Fruit fly (Drosophila melanogaster): ENCODE data around the gene Hk.

Hk gene

DNA sequence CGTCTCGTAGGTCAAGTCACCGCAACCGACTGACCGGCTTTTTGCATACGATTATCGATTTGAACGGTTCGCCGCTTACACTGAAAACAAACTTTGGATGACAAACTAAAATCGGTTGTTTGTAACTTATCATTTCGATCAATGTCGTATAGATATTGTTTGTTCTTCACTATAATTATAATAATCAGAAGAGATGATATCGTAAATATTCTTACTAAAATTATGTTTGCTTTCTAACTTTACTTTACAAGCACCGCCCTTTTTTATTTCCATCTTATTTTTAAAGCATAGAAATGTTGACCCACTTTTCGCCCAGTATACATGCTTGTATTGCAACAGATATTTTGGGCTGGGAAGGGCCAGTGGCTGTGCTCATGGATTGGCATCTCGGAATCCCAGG is 30.2 kb downstream of the Hk start, which contains the start of gene CG2961 (continued):
- no peak for TF ChIP-seq CG1602 (GFP tag; optimal IDR thresholded peaks at IDR 0.05)
- TF ChIP-seq Doc2 (GFP tag; IDR thresholded peaks at IDR 0.05), result no peak
- no peak for TF ChIP-seq zf30C (GFP tag; optimal IDR thresholded peaks at IDR 0.05)
- peak; percentile 64 for TF ChIP-seq Sox102F (GFP tag; optimal IDR thresholded peaks at IDR 0.05)
- TF ChIP-seq E2f2 (GFP tag; IDR thresholded peaks at IDR 0.05), result no peak; the same call in 1 of the 2 replicates
- no peak for TF ChIP-seq pan (optimal IDR thresholded peaks at IDR 0.05)
- peak in 1 of 2 experiments; percentile 57 for TF ChIP-seq pan (GFP tag; optimal IDR thresholded peaks at IDR 0.05 in 1 of 2, IDR thresholded peaks at IDR 0.05 in 1 of 2)
- no peak for TF ChIP-seq Atf6 (GFP tag; IDR thresholded peaks at IDR 0.05)
- TF ChIP-seq HmgZ (tag; optimal IDR thresholded peaks at IDR 0.05), result no peak
- TF ChIP-seq CG17912 (GFP tag; optimal IDR thresholded peaks at IDR 0.05), result no peak
- no peak for TF ChIP-seq Spps (tag; optimal IDR thresholded peaks at IDR 0.05)
- no peak for TF ChIP-seq CG18619 (GFP tag; optimal IDR thresholded peaks at IDR 0.05)
- no peak for TF ChIP-seq repo (GFP tag; optimal IDR thresholded peaks at IDR 0.05)
- no peak for TF ChIP-seq Bteb2 (GFP tag; optimal IDR thresholded peaks at IDR 0.05)
- TF ChIP-seq fd102C (GFP tag; optimal IDR thresholded peaks at IDR 0.05), result no peak
- TF ChIP-seq fru (optimal IDR thresholded peaks at IDR 0.05), result no peak
- no peak for TF ChIP-seq unc-4 (GFP tag; IDR thresholded peaks at IDR 0.05; ENCODE audit: partially characterized antibody)
- no peak for TF ChIP-seq peb (GFP tag; IDR thresholded peaks at IDR 0.05)

DNA sequence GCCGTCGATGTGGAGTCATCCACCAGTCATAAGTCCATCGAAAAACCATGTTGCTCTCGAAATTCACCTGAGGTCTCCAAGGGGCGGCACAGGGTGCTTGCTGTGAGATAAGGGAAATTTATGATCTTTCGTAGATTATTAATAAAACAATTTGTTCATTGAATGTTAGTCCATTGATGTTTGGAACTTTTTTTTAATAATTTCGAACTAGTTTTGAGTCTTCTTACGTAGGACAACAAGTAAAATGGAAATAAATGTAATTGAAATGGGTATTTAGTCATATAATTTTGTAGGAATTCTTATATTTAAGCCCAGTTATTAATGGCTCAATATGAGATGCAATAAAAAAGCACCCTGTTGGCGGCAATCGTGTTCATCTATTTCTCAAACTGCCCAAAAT is 30.8 kb downstream of the Hk start:
- peak; percentile 57 for TF ChIP-seq tx (GFP tag; optimal IDR thresholded peaks at IDR 0.05)
- TF ChIP-seq CG17328 (GFP tag; IDR thresholded peaks at IDR 0.05), result peak; percentile 54
- no peak for TF ChIP-seq pzg (GFP tag; optimal IDR thresholded peaks at IDR 0.05)
- TF ChIP-seq Dek (tag; optimal IDR thresholded peaks at IDR 0.05), result peak; percentile 75
- TF ChIP-seq insv (GFP tag; optimal IDR thresholded peaks at IDR 0.05), result peak in 1 of 2 experiments; percentile 1
- TF ChIP-seq CoRest (tag; optimal IDR thresholded peaks at IDR 0.05), result peak; percentile 88
- TF ChIP-seq Jarid2 (GFP tag; optimal IDR thresholded peaks at IDR 0.05), result no peak
- TF ChIP-seq CG15601 (tag; optimal IDR thresholded peaks at IDR 0.05), result peak; percentile 40
- TF ChIP-seq crp (GFP tag; optimal IDR thresholded peaks at IDR 0.05), result peak in 1 of 2 experiments; percentile 22
- peak; percentile 70 for TF ChIP-seq Bteb2 (GFP tag; optimal IDR thresholded peaks at IDR 0.05)
- no peak for TF ChIP-seq prd (optimal IDR thresholded peaks at IDR 0.05)
- TF ChIP-seq prd (GFP tag; IDR thresholded peaks at IDR 0.05), result peak; percentile 53; the same call in 2 of the 3 replicates
- peak; percentile 50 for TF ChIP-seq Myb (GFP tag; optimal IDR thresholded peaks at IDR 0.05)
- peak; percentile 78 for TF ChIP-seq lmd (GFP tag; IDR thresholded peaks at IDR 0.05)
- no peak for TF ChIP-seq D (optimal IDR thresholded peaks at IDR 0.05)
- TF ChIP-seq D (GFP tag; optimal IDR thresholded peaks at IDR 0.05), result peak; percentile 69
- TF ChIP-seq mam (GFP tag; optimal IDR thresholded peaks at IDR 0.05), result peak; percentile 54
- TF ChIP-seq Usf (GFP tag; optimal IDR thresholded peaks at IDR 0.05), result peak; percentile 45
- peak; percentile 22 for TF ChIP-seq CG4617 (GFP tag; optimal IDR thresholded peaks at IDR 0.05; ENCODE audit: borderline replicate concordance)
- TF ChIP-seq grau (tag; optimal IDR thresholded peaks at IDR 0.05), result peak; percentile 87
- TF ChIP-seq al (GFP tag; IDR thresholded peaks at IDR 0.05), result peak; percentile 19; the same call in 1 of the 2 replicates
- peak; percentile 92 for TF ChIP-seq CG15269 (tag; optimal IDR thresholded peaks at IDR 0.05)
- peak; percentile 44 for TF ChIP-seq Atf-2 (GFP tag; optimal IDR thresholded peaks at IDR 0.05)
- TF ChIP-seq ind (GFP tag; optimal IDR thresholded peaks at IDR 0.05), result peak; percentile 64
- peak; percentile 43 for TF ChIP-seq CG32772 (GFP tag; IDR thresholded peaks at IDR 0.05)
- TF ChIP-seq NC2β (GFP tag; optimal IDR thresholded peaks at IDR 0.05), result peak; percentile 26
- TF ChIP-seq H15 (GFP tag; IDR thresholded peaks at IDR 0.05), result 0 out of 3 replicates have a peak, but pooled peaks have one; percentile 48
- TF ChIP-seq psq (GFP tag; optimal IDR thresholded peaks at IDR 0.05), result peak; percentile 33
- TF ChIP-seq D19A (tag; optimal IDR thresholded peaks at IDR 0.05), result peak; percentile 67
- TF ChIP-seq CG17612 (GFP tag; IDR thresholded peaks at IDR 0.05), result 0 out of 2 replicates have a peak, but pooled peaks have one; percentile 23
- TF ChIP-seq fd102C (GFP tag; optimal IDR thresholded peaks at IDR 0.05), result no peak
- TF ChIP-seq Dip3 (GFP tag; optimal IDR thresholded peaks at IDR 0.05), result peak; percentile 36
- peak; percentile 28 for TF ChIP-seq vfl (GFP tag; optimal IDR thresholded peaks at IDR 0.05)
- TF ChIP-seq CG2875 (GFP tag; optimal IDR thresholded peaks at IDR 0.05), result peak; percentile 68
- TF ChIP-seq CG34422 (GFP tag; IDR thresholded peaks at IDR 0.05), result 0 out of 3 replicates have a peak, but pooled peaks have one; percentile 30

Data from whole organism, embryonic.